Worm (Caenorhabditis elegans) whole organism, young adult: ENCODE data around the gene C05D12.2.

Experiments
- akir-1 ChIP-seq: fragments of 200-800 bp; sonication (Bioruptor generic); optimal IDR thresholded peaks from 2 replicates; lab custom pipeline; 2018; ENCODE audit warnings: mild to moderate bottlenecking, missing genetic modification characterization, moderate library complexity, missing compliant biosample characterization
- ceh-91 ChIP-seq: fragments of 200-800 bp; sonication (Bioruptor generic); IDR thresholded peaks from 2 replicates; pipeline ENCODE4 v1.3.6; 2022; ENCODE audit warnings: missing genetic modification reagents, missing genetic modification characterization, missing compliant biosample characterization
- efl-1 ChIP-seq: fragments of 150-350 bp; optimal IDR thresholded peaks from 2 replicates; lab custom pipeline; 2014; ENCODE audit warnings: missing biosample characterization, missing genetic modification reagents, missing genetic modification characterization
- lsl-1 ChIP-seq: fragments of 200-800 bp; sonication (Bioruptor generic); optimal IDR thresholded peaks from 2 replicates; lab custom pipeline; 2018; ENCODE audit warnings: mild to moderate bottlenecking, missing genetic modification characterization, moderate library complexity, missing compliant biosample characterization
- nfya-1 ChIP-seq: sonication (generic microtip); optimal IDR thresholded peaks from 2 replicates; lab custom pipeline; 2017; ENCODE audit warnings: antibody characterized with exemption, missing compliant biosample characterization, missing genetic modification characterization, borderline replicate concordance; ENCODE audit not compliant: insufficient read depth
- nhr-90 ChIP-seq: sonication (generic microtip); optimal IDR thresholded peaks from 2 replicates; lab custom pipeline; 2016; ENCODE audit warnings: missing genotype, mild to moderate bottlenecking, missing genetic modification characterization, missing compliant biosample characterization
- pbrm-1 ChIP-seq: fragments of 200-800 bp; sonication (Bioruptor generic); IDR thresholded peaks from 2 replicates; pipeline ENCODE4 v1.3.6; 2022; ENCODE audit warnings: missing genetic modification reagents, missing genetic modification characterization, missing compliant biosample characterization
- rpc-1 ChIP-seq, 2 experiments: fragments of 150-350 bp in 1 of 2; sonication (generic microtip) in 1 of 2; optimal IDR thresholded peaks; 2 replicates each; lab custom pipeline; 2014 to 2018; ENCODE audit warnings: missing biosample characterization in 1 of 2, missing genetic modification characterization in 1 of 2, missing genetic modification reagents in 1 of 2, missing genotype in 1 of 2
- unc-62 ChIP-seq: fragments of 150-350 bp; optimal IDR thresholded peaks from 2 replicates; lab custom pipeline; 2014; ENCODE audit warnings: missing biosample characterization, missing genetic modification reagents, missing genetic modification characterization

- TF ChIP-seq nfya-1 (tag; lab: Kevin White, UChicago) (no peak), efl-1 (GFP tag; lab: Kevin White, UChicago) (peak; percentile 73), lsl-1 (GFP tag; lab: Kevin White, UChicago) (peak; percentile 16), unc-62 (no peak), nhr-90 (no peak), ceh-91 (GFP tag; lab: Robert Waterston, UW) (peak; percentile 16; the same call in 1 of the 2 replicates), akir-1 (GFP tag; lab: Kevin White, UChicago) (no peak), rpc-1 (optimal IDR thresholded peaks at IDR 0.05; lab: Kevin White, UChicago) (no peak), rpc-1 (tag; optimal IDR thresholded peaks at IDR 0.05; lab: Kevin White, UChicago) (no peak), pbrm-1 (GFP tag; lab: Robert Waterston, UW) (no peak)
Observed at ce11 chrII:11440265-11440664, 22.2 kb downstream of the C05D12.2 start, which contains the start of gene VW02B12L.2.
